Worm (Caenorhabditis elegans) whole organism, L3 larva: ENCODE data around the gene tag-250.

Experiments used
- ceh-82 ChIP-seq: fragments of 150-350 bp; optimal IDR thresholded peaks from 2 replicates; lab custom pipeline; 2014; ENCODE audit warnings: missing biosample characterization, missing genetic modification characterization
- ceh-9 ChIP-seq: sonication (generic microtip); optimal IDR thresholded peaks from 2 replicates; lab custom pipeline; 2018; ENCODE audit warnings: missing biosample characterization, missing genetic modification characterization
- unc-62 ChIP-seq: fragments of 150-350 bp; sonication (generic microtip); optimal IDR thresholded peaks from 4 replicates; lab custom pipeline; 2014; ENCODE audit warnings: missing biosample characterization, missing genetic modification reagents, missing genetic modification characterization

DNA sequence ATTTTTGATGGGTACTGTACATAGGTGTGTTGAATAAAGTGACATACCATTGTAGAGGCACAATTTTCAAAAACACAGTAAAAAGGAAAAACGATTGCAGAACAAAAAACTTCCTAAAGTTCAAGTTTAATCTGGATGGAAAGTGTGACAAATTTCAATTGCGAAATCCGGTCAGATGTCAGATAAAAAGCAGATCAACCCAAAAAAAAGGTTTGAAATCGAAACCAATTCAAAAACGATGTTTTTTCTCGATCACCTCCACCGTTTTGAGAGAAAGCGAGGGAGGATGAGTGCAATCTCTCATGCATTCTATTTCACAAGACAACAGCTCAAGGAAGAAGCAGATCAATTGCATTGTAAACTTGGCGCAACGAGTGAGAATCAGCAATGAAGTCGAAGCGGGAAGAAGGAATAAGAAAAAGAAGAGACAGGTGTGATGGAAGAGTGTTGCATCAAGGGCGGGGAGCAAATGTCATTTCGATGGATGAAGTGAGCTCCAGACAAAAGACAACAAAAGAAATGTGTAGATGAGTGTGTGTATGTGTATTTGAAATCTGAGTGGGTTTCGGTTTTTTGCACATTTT lies 44.5 kb downstream of the tag-250 start:
- TF ChIP-seq ceh-9 (tag; lab: Kevin White, UChicago) (no peak), unc-62 (GFP tag; lab: Kevin White, UChicago) (no peak), ceh-82 (no peak)
